Fruit fly (Drosophila melanogaster) whole organism, prepupa: ENCODE data around the gene Cypl.
A peak's percentile ranks its signal among the peaks of the same experiment; 100 is the strongest.

Source experiments
- Blimp-1 ChIP-seq: fragments of 200-800 bp; sonication (Bioruptor generic); optimal IDR thresholded peaks from 3 replicates; lab custom pipeline; 2017; ENCODE audit warnings: missing biosample characterization, missing genetic modification characterization, mild to moderate bottlenecking, moderate library complexity, missing genetic modification reagents
- CG10631 ChIP-seq: fragments of 200-800 bp; sonication (Bioruptor generic); optimal IDR thresholded peaks from 2 replicates; lab custom pipeline; 2016; ENCODE audit warnings: missing biosample characterization, missing genetic modification characterization
- CG10669 ChIP-seq: fragments of 200-800 bp; sonication (Bioruptor generic); optimal IDR thresholded peaks from 3 replicates; lab custom pipeline; 2018; ENCODE audit warnings: missing biosample characterization, mild to moderate bottlenecking, missing genetic modification characterization, moderate library complexity
- CG11294 ChIP-seq: fragments of 200-800 bp; sonication (Bioruptor generic); IDR thresholded peaks from 2 replicates; pipeline ENCODE4 v1.3.6; 2022; ENCODE audit warnings: missing biosample characterization, missing genetic modification characterization
- CG11762 ChIP-seq: fragments of 200-800 bp; sonication (Bioruptor generic); optimal IDR thresholded peaks from 3 replicates; lab custom pipeline; 2016; ENCODE audit warnings: missing biosample characterization, missing genetic modification characterization; ENCODE audit not compliant: insufficient read depth
- CG1621 ChIP-seq: fragments of 200-800 bp; sonication (Bioruptor generic); optimal IDR thresholded peaks from 3 replicates; lab custom pipeline; 2018; ENCODE audit warnings: missing biosample characterization, mild to moderate bottlenecking, missing genetic modification characterization
- CG16779 ChIP-seq: fragments of 200-800 bp; sonication (Bioruptor generic); optimal IDR thresholded peaks from 3 replicates; lab custom pipeline; 2017; ENCODE audit warnings: missing biosample characterization, mild to moderate bottlenecking, missing genetic modification characterization
- CG3032 ChIP-seq: fragments of 200-800 bp; optimal IDR thresholded peaks from 2 replicates; lab custom pipeline; 2019; ENCODE audit warnings: missing biosample characterization, mild to moderate bottlenecking, missing genetic modification characterization, moderate library complexity
- CG31627 ChIP-seq: fragments of 200-800 bp; sonication (Bioruptor generic); optimal IDR thresholded peaks from 3 replicates; lab custom pipeline; 2016; ENCODE audit warnings: missing biosample characterization, missing genetic modification characterization
- CG32006 ChIP-seq: fragments of 200-800 bp; sonication (Bioruptor generic); optimal IDR thresholded peaks from 3 replicates; lab custom pipeline; 2017; ENCODE audit warnings: missing biosample characterization, mild to moderate bottlenecking, missing genetic modification characterization
- CG34406 ChIP-seq: fragments of 200-800 bp; sonication (Bioruptor generic); optimal IDR thresholded peaks from 3 replicates; lab custom pipeline; 2016; ENCODE audit warnings: missing biosample characterization, missing genetic modification characterization
- CG3919 ChIP-seq: fragments of 200-800 bp; sonication (Bioruptor generic); optimal IDR thresholded peaks from 3 replicates; lab custom pipeline; 2016; ENCODE audit warnings: missing biosample characterization, missing genetic modification characterization
- CG4318 ChIP-seq: fragments of 200-800 bp; sonication (Bioruptor generic); optimal IDR thresholded peaks from 3 replicates; lab custom pipeline; 2017; ENCODE audit warnings: missing biosample characterization, mild to moderate bottlenecking, missing genetic modification characterization
- CG6276 ChIP-seq: fragments of 200-800 bp; sonication (Bioruptor generic); optimal IDR thresholded peaks from 2 replicates; lab custom pipeline; 2017; ENCODE audit warnings: missing biosample characterization, mild to moderate bottlenecking, missing genetic modification characterization
- CG6792 ChIP-seq: fragments of 200-800 bp; sonication (Bioruptor generic); optimal IDR thresholded peaks from 3 replicates; lab custom pipeline; 2016; ENCODE audit warnings: missing biosample characterization, missing genetic modification characterization
- CG6808 ChIP-seq: fragments of 200-800 bp; sonication (Bioruptor generic); optimal IDR thresholded peaks from 3 replicates; lab custom pipeline; 2017; ENCODE audit warnings: missing biosample characterization, missing genetic modification characterization, mild to moderate bottlenecking, moderate library complexity, missing genetic modification reagents
- CG6854 ChIP-seq: fragments of 200-800 bp; sonication (Bioruptor generic); optimal IDR thresholded peaks from 2 replicates; lab custom pipeline; 2017; ENCODE audit warnings: missing biosample characterization, mild to moderate bottlenecking, missing genetic modification characterization
- CG8119 ChIP-seq: fragments of 200-800 bp; sonication (Bioruptor generic); IDR thresholded peaks from 3 replicates; pipeline ENCODE4 v1.3.6; 2022; ENCODE audit warnings: missing biosample characterization, missing genetic modification characterization
- CG8319 ChIP-seq: fragments of 200-800 bp; sonication (Bioruptor generic); optimal IDR thresholded peaks from 3 replicates; lab custom pipeline; 2016; ENCODE audit warnings: missing biosample characterization, missing genetic modification characterization
- CG8632 ChIP-seq: fragments of 200-800 bp; sonication (Bioruptor generic); optimal IDR thresholded peaks from 3 replicates; lab custom pipeline; 2016; ENCODE audit warnings: missing biosample characterization, missing genetic modification characterization
- CG9139 ChIP-seq: fragments of 200-800 bp; sonication (Bioruptor generic); optimal IDR thresholded peaks from 3 replicates; lab custom pipeline; 2017; ENCODE audit warnings: missing biosample characterization, mild to moderate bottlenecking, missing genetic modification characterization
- Eip75B ChIP-seq: fragments of 200-800 bp; sonication (Bioruptor generic); optimal IDR thresholded peaks from 3 replicates; lab custom pipeline; 2016; ENCODE audit warnings: missing biosample characterization, missing genetic modification characterization
- Eip93F ChIP-seq: fragments of 200-800 bp; sonication (Bioruptor generic); optimal IDR thresholded peaks from 2 replicates; lab custom pipeline; 2016; ENCODE audit warnings: missing biosample characterization, mild to moderate bottlenecking, missing genetic modification characterization
- Ets21C ChIP-seq: fragments of 200-800 bp; sonication (Bioruptor generic); optimal IDR thresholded peaks from 3 replicates; lab custom pipeline; 2016; ENCODE audit warnings: missing biosample characterization, missing genetic modification characterization
- Ets96B ChIP-seq: fragments of 200-800 bp; optimal IDR thresholded peaks from 2 replicates; lab custom pipeline; 2019; ENCODE audit warnings: missing biosample characterization, mild to moderate bottlenecking, missing genetic modification characterization, moderate library complexity
- Gug ChIP-seq: fragments of 200-800 bp; sonication (Bioruptor generic); IDR thresholded peaks from 2 replicates; pipeline ENCODE4 v1.3.6; 2022; ENCODE audit warnings: missing biosample characterization, missing genetic modification characterization
- Hr38 ChIP-seq: sonication (Bioruptor generic); optimal IDR thresholded peaks from 2 replicates; lab custom pipeline; 2016; ENCODE audit warnings: missing biosample characterization, missing genetic modification characterization
- Hr39 ChIP-seq: fragments of 200-800 bp; sonication (Bioruptor generic); optimal IDR thresholded peaks from 2 replicates; lab custom pipeline; 2016; ENCODE audit warnings: missing biosample characterization, missing genetic modification characterization
- Hr4 ChIP-seq: fragments of 200-800 bp; sonication (Bioruptor generic); optimal IDR thresholded peaks from 3 replicates; lab custom pipeline; 2016; ENCODE audit warnings: missing biosample characterization, missing genetic modification characterization
- Lpt ChIP-seq: fragments of 200-800 bp; sonication (Bioruptor generic); optimal IDR thresholded peaks from 3 replicates; lab custom pipeline; 2016; ENCODE audit warnings: missing biosample characterization, missing genetic modification characterization
- OdsH ChIP-seq: fragments of 200-800 bp; sonication (Bioruptor generic); optimal IDR thresholded peaks from 3 replicates; lab custom pipeline; 2016; ENCODE audit warnings: missing biosample characterization, missing genetic modification characterization
- Sox102F ChIP-seq: fragments of 200-800 bp; sonication (Bioruptor generic); optimal IDR thresholded peaks from 2 replicates; lab custom pipeline; 2016; ENCODE audit warnings: missing biosample characterization, mild to moderate bottlenecking, missing genetic modification characterization
- Sox14 ChIP-seq: fragments of 200-800 bp; sonication (Bioruptor generic); optimal IDR thresholded peaks from 3 replicates; lab custom pipeline; 2016; ENCODE audit warnings: missing biosample characterization, missing genetic modification characterization
- Sox15 ChIP-seq: fragments of 200-800 bp; sonication (Bioruptor generic); optimal IDR thresholded peaks from 3 replicates; lab custom pipeline; 2016; ENCODE audit warnings: missing biosample characterization, missing genetic modification characterization
- achi ChIP-seq: fragments of 200-800 bp; sonication (Bioruptor generic); optimal IDR thresholded peaks from 3 replicates; lab custom pipeline; 2016; ENCODE audit warnings: missing biosample characterization, missing genetic modification characterization
- acj6 ChIP-seq: fragments of 200-800 bp; sonication (Bioruptor generic); optimal IDR thresholded peaks from 3 replicates; lab custom pipeline; 2016; ENCODE audit warnings: missing biosample characterization, missing genetic modification characterization
- dac ChIP-seq: fragments of 200-800 bp; sonication (Bioruptor generic); optimal IDR thresholded peaks from 2 replicates; lab custom pipeline; 2017; ENCODE audit warnings: missing biosample characterization, mild to moderate bottlenecking, missing genetic modification characterization
- dsx ChIP-seq: fragments of 200-800 bp; optimal IDR thresholded peaks from 3 replicates; lab custom pipeline; 2019; ENCODE audit warnings: missing biosample characterization, mild to moderate bottlenecking, missing genetic modification characterization, moderate library complexity; ENCODE audit not compliant: poor library complexity, severe bottlenecking
- eg ChIP-seq: fragments of 200-800 bp; sonication (Bioruptor generic); IDR thresholded peaks from 3 replicates; pipeline ENCODE4 v1.3.6; 2022; ENCODE audit warnings: missing biosample characterization, missing genetic modification characterization
- esn ChIP-seq: fragments of 200-800 bp; sonication (Bioruptor generic); optimal IDR thresholded peaks from 2 replicates; lab custom pipeline; 2016; ENCODE audit warnings: missing biosample characterization, mild to moderate bottlenecking, missing genetic modification characterization, moderate library complexity
- fd85E ChIP-seq: fragments of 200-800 bp; sonication (Bioruptor generic); optimal IDR thresholded peaks from 3 replicates; lab custom pipeline; 2016; ENCODE audit warnings: missing biosample characterization, missing genetic modification characterization
- fkh ChIP-seq: fragments of 200-800 bp; sonication (Bioruptor generic); optimal IDR thresholded peaks from 3 replicates; lab custom pipeline; 2017; ENCODE audit warnings: missing biosample characterization, mild to moderate bottlenecking, missing genetic modification characterization, moderate library complexity
- lz ChIP-seq: fragments of 200-800 bp; sonication (Bioruptor generic); optimal IDR thresholded peaks from 3 replicates; lab custom pipeline; 2016; ENCODE audit warnings: missing biosample characterization, missing genetic modification characterization
- net ChIP-seq: fragments of 200-800 bp; sonication (Bioruptor generic); optimal IDR thresholded peaks from 3 replicates; lab custom pipeline; 2016; ENCODE audit warnings: missing biosample characterization, missing genetic modification characterization
- salr ChIP-seq, 2 experiments: fragments of 200-800 bp; sonication (Bioruptor generic); optimal IDR thresholded peaks; 3 replicates each; lab custom pipeline; 2016 to 2018; ENCODE audit warnings: missing biosample characterization in 2 of 2, missing genetic modification characterization in 2 of 2, mild to moderate bottlenecking in 1 of 2
- spab ChIP-seq: fragments of 200-800 bp; sonication (Bioruptor generic); optimal IDR thresholded peaks from 2 replicates; lab custom pipeline; 2017; ENCODE audit warnings: missing biosample characterization, mild to moderate bottlenecking, missing genetic modification characterization, missing genetic modification reagents
- ss ChIP-seq, 2 experiments: fragments of 200-800 bp; sonication (Bioruptor generic); optimal IDR thresholded peaks; 2 replicates in 1 of 2; 3 replicates in 1 of 2; lab custom pipeline; 2017 to 2018; ENCODE audit warnings: mild to moderate bottlenecking in 2 of 2, missing biosample characterization in 2 of 2, missing genetic modification characterization in 2 of 2, moderate library complexity in 1 of 2
- svp ChIP-seq: fragments of 200-800 bp; sonication (Bioruptor generic); peaks from one replicate; lab custom pipeline; 2016; ENCODE audit warnings: missing biosample characterization, missing genetic modification characterization
- topi ChIP-seq: fragments of 200-800 bp; sonication (Bioruptor generic); optimal IDR thresholded peaks from 3 replicates; lab custom pipeline; 2016; ENCODE audit warnings: missing biosample characterization, missing genetic modification characterization
- vri ChIP-seq: fragments of 200-800 bp; sonication (Bioruptor generic); optimal IDR thresholded peaks from 3 replicates; lab custom pipeline; 2016; ENCODE audit warnings: missing biosample characterization, mild to moderate bottlenecking, missing genetic modification characterization

Gene Cypl

dm6 chr3L:542863-543635 lies at the start of gene Cypl, which contains the start of gene Hipk:
Cypl (minus strand) TSS chr3L:542931.
Hipk (plus strand) TSS chr3L:543060.
- TF ChIP-seq eg (GFP tag; lab: Robert Waterston, UW) (0 out of 3 replicates have a peak, but pooled peaks have one; percentile 24), Eip75B (peak; percentile 67), Sox14 (GFP tag; lab: Kevin White, UChicago) (peak; percentile 57), Sox15 (GFP tag; lab: Kevin White, UChicago) (no peak), vri (GFP tag; lab: Kevin White, UChicago) (peak; percentile 63), lz (GFP tag; lab: Kevin White, UChicago) (peak; percentile 13), Sox102F (peak; percentile 36), Ets21C (GFP tag; lab: Kevin White, UChicago) (no peak), CG8632 (GFP tag; lab: Kevin White, UChicago) (no peak), Gug (no peak), CG3919 (peak; percentile 46), fkh (GFP tag; lab: Kevin White, UChicago) (peak; percentile 96), CG3032 (tag; lab: Kevin White, UChicago) (no peak), CG8319 (GFP tag; lab: Kevin White, UChicago) (no peak), ss (GFP tag; optimal IDR thresholded peaks at IDR 0.05; lab: Kevin White, UChicago) (peak; percentile 44 to 77), spab (GFP tag; lab: Kevin White, UChicago) (no peak), CG34406 (GFP tag; lab: Kevin White, UChicago) (peak; percentile 5), dsx (peak; percentile 26), Hr38 (GFP tag; lab: Kevin White, UChicago) (no peak), achi (GFP tag; lab: Kevin White, UChicago) (peak; percentile 13), Lpt (GFP tag; lab: Kevin White, UChicago) (peak; percentile 72), CG16779 (tag; lab: Kevin White, UChicago) (peak; percentile 51), CG8119 (GFP tag; lab: Robert Waterston, UW) (peak; percentile 58; the same call in 2 of the 3 replicates), CG6792 (no peak), Eip93F (GFP tag; lab: Kevin White, UChicago) (peak; percentile 87), CG32006 (GFP tag; lab: Kevin White, UChicago) (peak; percentile 6), CG9139 (peak; percentile 34), CG4318 (GFP tag; lab: Kevin White, UChicago) (no peak), CG11762 (GFP tag; lab: Kevin White, UChicago) (no peak), CG6276 (GFP tag; lab: Kevin White, UChicago) (peak; percentile 40), topi (GFP tag; lab: Kevin White, UChicago) (peak; percentile 47), CG10631 (GFP tag; lab: Kevin White, UChicago) (no peak), net (GFP tag; lab: Kevin White, UChicago) (peak; percentile 50), fd85E (GFP tag; lab: Kevin White, UChicago) (peak; percentile 57), CG6854 (GFP tag; lab: Kevin White, UChicago) (peak; percentile 35), CG1621 (peak; percentile 44), salr (GFP tag; optimal IDR thresholded peaks at IDR 0.05; lab: Kevin White, UChicago) (no peak), Hr4 (GFP tag; lab: Kevin White, UChicago) (peak; percentile 7), Hr39 (GFP tag; lab: Kevin White, UChicago) (no peak), CG10669 (GFP tag; lab: Kevin White, UChicago) (no peak), OdsH (no peak), esn (GFP tag; lab: Kevin White, UChicago) (peak; percentile 54), CG6808 (GFP tag; lab: Kevin White, UChicago) (peak; percentile 29), Blimp-1 (GFP tag; lab: Kevin White, UChicago) (no peak), acj6 (no peak), Ets96B (tag; lab: Kevin White, UChicago) (no peak), CG11294 (no peak), dac (GFP tag; lab: Kevin White, UChicago) (no peak), CG31627 (no peak), svp (GFP tag; lab: Kevin White, UChicago) (no peak)
